Worm (Caenorhabditis elegans): ENCODE data around the gene srsx-25.

Gene srsx-25

ce11 chrIV:13381823-13382222 is 16.9 kb downstream of the srsx-25 start, which contains the start of gene emc-3:
emc-3 (minus strand) TSS chrIV:13381923.
- TF ChIP-seq lin-11 (tag; optimal IDR thresholded peaks at IDR 0.05) (no peak), mab-5 (tag; optimal IDR thresholded peaks at IDR 0.05) (no peak), nhr-10 (tag; optimal IDR thresholded peaks at IDR 0.05) (no peak)

- TF ChIP-seq nhr-77 (tag; optimal IDR thresholded peaks at IDR 0.05) (no peak), aly-2 (tag; optimal IDR thresholded peaks at IDR 0.05) (no peak), blmp-1 (tag; optimal IDR thresholded peaks at IDR 0.05; ENCODE audit: insufficient read depth) (no peak), C34F6.9 (tag; optimal IDR thresholded peaks at IDR 0.05) (peak; percentile 37), peb-1 (tag; optimal IDR thresholded peaks at IDR 0.05) (no peak), unc-39 (tag; optimal IDR thresholded peaks at IDR 0.05) (no peak), sma-9 (GFP tag; optimal IDR thresholded peaks at IDR 0.05) (no peak), sma-9 (tag; optimal IDR thresholded peaks at IDR 0.05) (no peak), lin-13 (GFP tag; optimal IDR thresholded peaks at IDR 0.05) (no peak), dmd-4 (tag; optimal IDR thresholded peaks at IDR 0.05) (no peak), zag-1 (tag; optimal IDR thresholded peaks at IDR 0.05) (no peak), gmeb-1 (tag; optimal IDR thresholded peaks at IDR 0.05) (no peak), crh-2 (tag; optimal IDR thresholded peaks at IDR 0.05) (no peak), nhr-129 (tag; optimal IDR thresholded peaks at IDR 0.05) (peak; percentile 87), mbf-1 (tag; optimal IDR thresholded peaks at IDR 0.05) (no peak), ztf-11 (tag; optimal IDR thresholded peaks at IDR 0.05) (no peak), ZK546.5 (tag; optimal IDR thresholded peaks at IDR 0.05) (no peak), nhr-237 (tag; optimal IDR thresholded peaks at IDR 0.05) (no peak), unc-55 (GFP tag; optimal IDR thresholded peaks at IDR 0.05) (no peak), nhr-23 (tag; optimal IDR thresholded peaks at IDR 0.05) (no peak), mdl-1 (tag; optimal IDR thresholded peaks at IDR 0.05) (no peak), nhr-6 (tag; optimal IDR thresholded peaks at IDR 0.05) (no peak), ama-1 (optimal IDR thresholded peaks at IDR 0.05) (no peak), lsy-2 (tag; optimal IDR thresholded peaks at IDR 0.05) (peak in 1 of 2 experiments; percentile 35), ceh-16 (tag; optimal IDR thresholded peaks at IDR 0.05) (no peak), sma-3 (GFP tag; optimal IDR thresholded peaks at IDR 0.05) (no peak), R02D3.7 (tag; optimal IDR thresholded peaks at IDR 0.05) (no peak), lin-11 (tag; optimal IDR thresholded peaks at IDR 0.05) (peak; percentile 37), ztf-4 (tag; optimal IDR thresholded peaks at IDR 0.05) (no peak)
Measured at ce11 chrIV:13383763-13384436, 18.9 kb downstream of the srsx-25 start, which contains the start of gene rab-19. rab-19 (minus strand) TSS chrIV:13384386.

ce11 chrIV:13386043-13386442 is 21.1 kb downstream of the srsx-25 start, which contains the start of the genes Y62E10A.20, Y62E10A.23 and mdt-9:
Y62E10A.20 (minus strand) TSS chrIV:13386091.
Y62E10A.23 (plus strand) TSS chrIV:13386324.
mdt-9 (plus strand) TSS chrIV:13386380.
- TF ChIP-seq alr-1 (tag; optimal IDR thresholded peaks at IDR 0.05) = peak; percentile 36
- no peak for TF ChIP-seq elt-1 (tag; optimal IDR thresholded peaks at IDR 0.05)
- TF ChIP-seq lin-13 (GFP tag; optimal IDR thresholded peaks at IDR 0.05) = peak; percentile 78
- no peak for TF ChIP-seq aly-2 (tag; optimal IDR thresholded peaks at IDR 0.05)
- no peak for TF ChIP-seq nhr-11 (tag; optimal IDR thresholded peaks at IDR 0.05)
- no peak for TF ChIP-seq unc-62 (GFP tag; optimal IDR thresholded peaks at IDR 0.05)
- TF ChIP-seq mdl-1 (tag; optimal IDR thresholded peaks at IDR 0.05) = no peak
- no peak for TF ChIP-seq ztf-11 (tag; optimal IDR thresholded peaks at IDR 0.05)
- TF ChIP-seq mbf-1 (tag; optimal IDR thresholded peaks at IDR 0.05) = no peak
- TF ChIP-seq ztf-1 (GFP tag; conservative IDR thresholded peaks at IDR 0.05) = no peak
- no peak for TF ChIP-seq dmd-4 (tag; optimal IDR thresholded peaks at IDR 0.05)
- peak; percentile 95 for TF ChIP-seq unc-55 (GFP tag; optimal IDR thresholded peaks at IDR 0.05)
- TF ChIP-seq C34F6.9 (tag; optimal IDR thresholded peaks at IDR 0.05) = peak; percentile 80
- no peak for TF ChIP-seq nhr-237 (tag; optimal IDR thresholded peaks at IDR 0.05)
- peak; percentile 67 for TF ChIP-seq mab-5 (tag; optimal IDR thresholded peaks at IDR 0.05)
- no peak for TF ChIP-seq nhr-10 (tag; optimal IDR thresholded peaks at IDR 0.05)
- TF ChIP-seq fos-1 (tag; optimal IDR thresholded peaks at IDR 0.05) = peak; percentile 32
- no peak for TF ChIP-seq nhr-77 (tag; optimal IDR thresholded peaks at IDR 0.05)
- no peak for TF ChIP-seq ZK546.5 (tag; optimal IDR thresholded peaks at IDR 0.05)
- TF ChIP-seq Y55F3AM.14 (GFP tag; optimal IDR thresholded peaks at IDR 0.05) = no peak
- peak; percentile 45 to 86 for TF ChIP-seq lsy-2 (tag; optimal IDR thresholded peaks at IDR 0.05)
- TF ChIP-seq elt-3 (tag; optimal IDR thresholded peaks at IDR 0.05) = no peak
- TF ChIP-seq nhr-6 (tag; optimal IDR thresholded peaks at IDR 0.05) = peak; percentile 51
- peak; percentile 86 for TF ChIP-seq crh-2 (tag; optimal IDR thresholded peaks at IDR 0.05)
- TF ChIP-seq nhr-129 (tag; optimal IDR thresholded peaks at IDR 0.05) = peak; percentile 98
- peak; percentile 76 for TF ChIP-seq nhr-25 (tag; optimal IDR thresholded peaks at IDR 0.05)
- TF ChIP-seq ama-1 (optimal IDR thresholded peaks at IDR 0.05) = no peak
- no peak for TF ChIP-seq ceh-82 (tag; optimal IDR thresholded peaks at IDR 0.05)
- TF ChIP-seq peb-1 (tag; optimal IDR thresholded peaks at IDR 0.05) = no peak
- TF ChIP-seq nhr-23 (tag; optimal IDR thresholded peaks at IDR 0.05) = no peak
- TF ChIP-seq sem-4 (tag; optimal IDR thresholded peaks at IDR 0.05) = peak; percentile 68
- no peak for TF ChIP-seq nhr-12 (tag; optimal IDR thresholded peaks at IDR 0.05)
- peak; percentile 58 for TF ChIP-seq nhr-21 (tag; optimal IDR thresholded peaks at IDR 0.05)
- peak; percentile 51 for TF ChIP-seq F13H6.1 (tag; optimal IDR thresholded peaks at IDR 0.05)
- peak; percentile 50 for TF ChIP-seq egl-27 (tag; optimal IDR thresholded peaks at IDR 0.05)
- peak; percentile 71 for TF ChIP-seq sma-9 (GFP tag; optimal IDR thresholded peaks at IDR 0.05)
- TF ChIP-seq sma-9 (tag; optimal IDR thresholded peaks at IDR 0.05) = no peak
- no peak for TF ChIP-seq zag-1 (tag; optimal IDR thresholded peaks at IDR 0.05)
- peak; percentile 73 for TF ChIP-seq lin-11 (tag; optimal IDR thresholded peaks at IDR 0.05)
- no peak for TF ChIP-seq unc-39 (tag; optimal IDR thresholded peaks at IDR 0.05)
- no peak for TF ChIP-seq skn-1 (tag; optimal IDR thresholded peaks at IDR 0.05)

Measured in whole organism, L2 larva.